Fruit fly (Drosophila melanogaster) whole organism, embryonic: Measurements from ENCODE around the gene yellow-e3.

ENCODE experiments used
- CG10209 ChIP-seq: fragments of 200-800 bp; sonication (Bioruptor generic); optimal IDR thresholded peaks from 3 replicates; lab custom pipeline; 2017; ENCODE audit warnings: missing biosample characterization, mild to moderate bottlenecking, missing genetic modification characterization, missing genetic modification reagents
- CG10979 ChIP-seq: fragments of 200-800 bp; sonication (Bioruptor generic); optimal IDR thresholded peaks from 2 replicates; lab custom pipeline; 2018; ENCODE audit warnings: missing biosample characterization, mild to moderate bottlenecking, missing genetic modification characterization, moderate library complexity
- CG1233 ChIP-seq: fragments of 200-800 bp; sonication (Bioruptor generic); optimal IDR thresholded peaks from 4 replicates; lab custom pipeline; 2018; ENCODE audit warnings: missing biosample characterization, mild to moderate bottlenecking, missing genetic modification characterization
- CG14860 ChIP-seq: fragments of 200-800 bp; sonication (Bioruptor generic); IDR thresholded peaks from 3 replicates; pipeline ENCODE4 v1.3.6; 2022; ENCODE audit warnings: missing biosample characterization, missing genetic modification characterization; ENCODE audit not compliant: partially characterized antibody
- CG15696 ChIP-seq: fragments of 200-800 bp; sonication (Bioruptor generic); optimal IDR thresholded peaks from 2 replicates; lab custom pipeline; 2019; ENCODE audit warnings: missing biosample characterization, mild to moderate bottlenecking, missing genetic modification characterization, moderate library complexity
- CG16813 ChIP-seq: fragments of 200-800 bp; sonication (Bioruptor generic); IDR thresholded peaks from 3 replicates; pipeline ENCODE4 v1.3.6; 2022; ENCODE audit warnings: missing biosample characterization, missing genetic modification characterization; ENCODE audit not compliant: partially characterized antibody
- CG17829 ChIP-seq: fragments of 200-800 bp; optimal IDR thresholded peaks from 2 replicates; lab custom pipeline; 2019; ENCODE audit warnings: missing biosample characterization, mild to moderate bottlenecking, missing genetic modification characterization, moderate library complexity
- CG18599 ChIP-seq: fragments of 200-800 bp; sonication (Bioruptor generic); optimal IDR thresholded peaks from 3 replicates; lab custom pipeline; 2017; ENCODE audit warnings: missing biosample characterization, missing genetic modification characterization, mild to moderate bottlenecking, moderate library complexity, missing genetic modification reagents
- CG2875 ChIP-seq: fragments of 200-800 bp; sonication (Bioruptor generic); optimal IDR thresholded peaks from 2 replicates; lab custom pipeline; 2017; ENCODE audit warnings: missing biosample characterization, mild to moderate bottlenecking, missing genetic modification characterization, missing genetic modification reagents
- CG30020 ChIP-seq: fragments of 200-800 bp; optimal IDR thresholded peaks from 2 replicates; lab custom pipeline; 2019; ENCODE audit warnings: missing biosample characterization, mild to moderate bottlenecking, missing genetic modification characterization, moderate library complexity
- CG30431 ChIP-seq: fragments of 200-800 bp; sonication (Bioruptor generic); optimal IDR thresholded peaks from 2 replicates; lab custom pipeline; 2017; ENCODE audit warnings: missing biosample characterization, missing genetic modification characterization
- CG31441 ChIP-seq: fragments of 200-800 bp; sonication (Bioruptor generic); IDR thresholded peaks from 2 replicates; pipeline ENCODE4 v1.3.6; 2022; ENCODE audit warnings: missing biosample characterization, missing genetic modification characterization
- CG32772 ChIP-seq: fragments of 200-800 bp; sonication (Bioruptor generic); IDR thresholded peaks from 2 replicates; pipeline ENCODE4 v1.3.6; 2022; ENCODE audit warnings: missing biosample characterization, missing genetic modification characterization
- CG33557 ChIP-seq: fragments of 200-800 bp; sonication (Bioruptor generic); optimal IDR thresholded peaks from 2 replicates; lab custom pipeline; 2019; ENCODE audit warnings: missing biosample characterization, mild to moderate bottlenecking, missing genetic modification characterization, moderate library complexity
- CG42726 ChIP-seq: fragments of 200-800 bp; sonication (Bioruptor generic); IDR thresholded peaks from 2 replicates; pipeline ENCODE4 v1.3.6; 2022; ENCODE audit warnings: missing biosample characterization, missing genetic modification characterization; ENCODE audit not compliant: partially characterized antibody
- CG7271 ChIP-seq: fragments of 200-800 bp; sonication (Bioruptor generic); optimal IDR thresholded peaks from 2 replicates; lab custom pipeline; 2018; ENCODE audit warnings: missing biosample characterization, mild to moderate bottlenecking, missing genetic modification characterization, moderate library complexity
- CG8944 ChIP-seq: fragments of 200-800 bp; sonication (Bioruptor generic); optimal IDR thresholded peaks from 3 replicates; lab custom pipeline; 2016; ENCODE audit warnings: missing biosample characterization, missing genetic modification characterization
- Gug ChIP-seq: fragments of 200-800 bp; sonication (Bioruptor generic); IDR thresholded peaks from 4 replicates; pipeline ENCODE4 v1.3.6; 2022; ENCODE audit warnings: missing biosample characterization, missing genetic modification characterization
- H2.0 ChIP-seq: fragments of 200-800 bp; sonication (Bioruptor generic); IDR thresholded peaks from 2 replicates; pipeline ENCODE4 v1.3.6; 2022; ENCODE audit warnings: missing biosample characterization, missing genetic modification characterization
- HLH54F ChIP-seq: fragments of 200-800 bp; sonication (Bioruptor generic); optimal IDR thresholded peaks from 3 replicates; lab custom pipeline; 2016; ENCODE audit warnings: missing biosample characterization, missing genetic modification characterization
- Hr39 ChIP-seq: fragments of >200 bp; optimal IDR thresholded peaks from 2 replicates; lab custom pipeline; 2017
- Max ChIP-seq: fragments of 200-800 bp; sonication (Bioruptor generic); optimal IDR thresholded peaks from 2 replicates; lab custom pipeline; 2016; ENCODE audit warnings: missing biosample characterization, mild to moderate bottlenecking, missing genetic modification characterization
- Meics ChIP-seq: fragments of 200-800 bp; sonication (Bioruptor generic); optimal IDR thresholded peaks from 2 replicates; lab custom pipeline; 2017; ENCODE audit warnings: missing biosample characterization, mild to moderate bottlenecking, missing genetic modification characterization
- NfI ChIP-seq: fragments of 200-800 bp; sonication (Bioruptor generic); optimal IDR thresholded peaks from 3 replicates; lab custom pipeline; 2018; ENCODE audit warnings: missing biosample characterization, mild to moderate bottlenecking, missing genetic modification characterization, moderate library complexity
- Optix ChIP-seq: fragments of 200-800 bp; sonication (Bioruptor generic); IDR thresholded peaks from 3 replicates; pipeline ENCODE4 v1.3.6; 2022; ENCODE audit warnings: missing biosample characterization, missing genetic modification characterization
- Poxn ChIP-seq: fragments of 200-800 bp; sonication (Bioruptor generic); IDR thresholded peaks from 2 replicates; pipeline ENCODE4 v1.3.6; 2022; ENCODE audit warnings: missing biosample characterization, missing genetic modification characterization
- Rx ChIP-seq: fragments of 200-800 bp; sonication (Bioruptor generic); IDR thresholded peaks from 2 replicates; pipeline ENCODE4 v1.3.6; 2022; ENCODE audit warnings: missing biosample characterization, missing genetic modification characterization
- Xrp1 ChIP-seq: fragments of 200-800 bp; sonication (Bioruptor generic); IDR thresholded peaks from 2 replicates; pipeline ENCODE4 v1.3.6; 2022; ENCODE audit warnings: missing biosample characterization, missing genetic modification characterization
- al ChIP-seq: fragments of 200-800 bp; sonication (Bioruptor generic); IDR thresholded peaks from 2 replicates; pipeline ENCODE4 v1.3.6; 2022; ENCODE audit warnings: missing biosample characterization, missing genetic modification characterization
- ara ChIP-seq: fragments of 200-800 bp; sonication (Bioruptor generic); IDR thresholded peaks from 2 replicates; pipeline ENCODE4 v1.3.6; 2022; ENCODE audit warnings: missing biosample characterization, missing genetic modification characterization
- btn ChIP-seq: fragments of 200-800 bp; sonication (Bioruptor generic); optimal IDR thresholded peaks from 2 replicates; lab custom pipeline; 2016; ENCODE audit warnings: missing biosample characterization, missing genetic modification characterization
- dati ChIP-seq: fragments of 200-800 bp; sonication (Bioruptor generic); IDR thresholded peaks from 2 replicates; pipeline ENCODE4 v1.3.6; 2022; ENCODE audit warnings: missing biosample characterization, missing genetic modification characterization
- grn ChIP-seq: fragments of 200-800 bp; sonication (Bioruptor generic); optimal IDR thresholded peaks from 3 replicates; lab custom pipeline; 2017; ENCODE audit warnings: missing biosample characterization, missing genetic modification characterization
- hkb ChIP-seq, 2 experiments: fragments of 200-800 bp in 1 of 2; fragments of >200 bp in 1 of 2; sonication (Bioruptor generic) in 1 of 2; IDR thresholded peaks in 1 of 2; optimal IDR thresholded peaks in 1 of 2; 2 replicates each; pipeline versions ENCODE4 v1.3.6 to Lab custom; 2017 to 2022; ENCODE audit warnings: missing biosample characterization in 1 of 2, missing genetic modification characterization in 1 of 2
- jigr1 ChIP-seq: fragments of 200-800 bp; sonication (Bioruptor generic); IDR thresholded peaks from 3 replicates; pipeline ENCODE4 v1.3.6; 2022; ENCODE audit warnings: missing biosample characterization, missing genetic modification characterization
- lov ChIP-seq, 2 experiments: fragments of 200-800 bp in 1 of 2; fragments of >200 bp in 1 of 2; sonication (Bioruptor generic) in 1 of 2; IDR thresholded peaks in 1 of 2; optimal IDR thresholded peaks in 1 of 2; 2 replicates in 1 of 2; 3 replicates in 1 of 2; pipeline versions ENCODE4 v1.3.6 to Lab custom; 2017 to 2022; ENCODE audit warnings: missing biosample characterization in 1 of 2, missing genetic modification characterization in 1 of 2
- mam ChIP-seq: fragments of 200-800 bp; sonication (Bioruptor generic); optimal IDR thresholded peaks from 3 replicates; lab custom pipeline; 2016; ENCODE audit warnings: missing biosample characterization, missing genetic modification characterization
- nau ChIP-seq: fragments of 200-800 bp; sonication (Bioruptor generic); optimal IDR thresholded peaks from 3 replicates; lab custom pipeline; 2017; ENCODE audit warnings: missing biosample characterization, mild to moderate bottlenecking, missing genetic modification characterization, missing genetic modification reagents
- nerfin-1 ChIP-seq: fragments of 200-800 bp; sonication (Bioruptor generic); optimal IDR thresholded peaks from 3 replicates; lab custom pipeline; 2019; ENCODE audit warnings: missing biosample characterization, mild to moderate bottlenecking, missing genetic modification characterization, moderate library complexity
- peb ChIP-seq: fragments of 200-800 bp; sonication (Bioruptor generic); IDR thresholded peaks from 2 replicates; pipeline ENCODE4 v1.3.6; 2022; ENCODE audit warnings: missing biosample characterization, missing genetic modification characterization
- pho ChIP-seq: fragments of 200-800 bp; sonication (Bioruptor generic); optimal IDR thresholded peaks from 2 replicates; lab custom pipeline; 2016; ENCODE audit warnings: missing biosample characterization, missing genetic modification characterization
- prd ChIP-seq, 3 experiments: fragments of >200 bp in 2 of 3; fragments of 200-800 bp in 1 of 3; sonication (Bioruptor generic) in 1 of 3; optimal IDR thresholded peaks in 2 of 3; IDR thresholded peaks in 1 of 3; 2 replicates in 2 of 3; 3 replicates in 1 of 3; pipeline versions ENCODE4 v1.3.6 to Lab custom; 2017 to 2022; ENCODE audit warnings: missing biosample characterization in 1 of 3, missing genetic modification characterization in 1 of 3
- scrt ChIP-seq: fragments of 200-800 bp; sonication (Bioruptor generic); optimal IDR thresholded peaks from 2 replicates; lab custom pipeline; 2018; ENCODE audit warnings: missing biosample characterization, mild to moderate bottlenecking, missing genetic modification characterization, moderate library complexity
- sqz ChIP-seq: fragments of 200-800 bp; sonication (Bioruptor generic); optimal IDR thresholded peaks from 3 replicates; lab custom pipeline; 2018; ENCODE audit warnings: missing biosample characterization, mild to moderate bottlenecking, missing genetic modification characterization
- trem ChIP-seq: fragments of 200-800 bp; optimal IDR thresholded peaks from 3 replicates; lab custom pipeline; 2019; ENCODE audit warnings: missing biosample characterization, mild to moderate bottlenecking, missing genetic modification characterization, moderate library complexity
- trh ChIP-seq: fragments of 200-800 bp; sonication (Bioruptor generic); optimal IDR thresholded peaks from 2 replicates; lab custom pipeline; 2016; ENCODE audit warnings: missing biosample characterization, missing genetic modification characterization
- usp ChIP-seq: fragments of >200 bp; optimal IDR thresholded peaks from 2 replicates; lab custom pipeline; 2017; ENCODE audit warnings: missing biosample characterization, missing genetic modification characterization
- wor ChIP-seq: fragments of 200-800 bp; sonication (Bioruptor generic); IDR thresholded peaks from 2 replicates; pipeline ENCODE4 v1.3.6; 2022; ENCODE audit warnings: missing biosample characterization, missing genetic modification characterization

Gene yellow-e3

DNA sequence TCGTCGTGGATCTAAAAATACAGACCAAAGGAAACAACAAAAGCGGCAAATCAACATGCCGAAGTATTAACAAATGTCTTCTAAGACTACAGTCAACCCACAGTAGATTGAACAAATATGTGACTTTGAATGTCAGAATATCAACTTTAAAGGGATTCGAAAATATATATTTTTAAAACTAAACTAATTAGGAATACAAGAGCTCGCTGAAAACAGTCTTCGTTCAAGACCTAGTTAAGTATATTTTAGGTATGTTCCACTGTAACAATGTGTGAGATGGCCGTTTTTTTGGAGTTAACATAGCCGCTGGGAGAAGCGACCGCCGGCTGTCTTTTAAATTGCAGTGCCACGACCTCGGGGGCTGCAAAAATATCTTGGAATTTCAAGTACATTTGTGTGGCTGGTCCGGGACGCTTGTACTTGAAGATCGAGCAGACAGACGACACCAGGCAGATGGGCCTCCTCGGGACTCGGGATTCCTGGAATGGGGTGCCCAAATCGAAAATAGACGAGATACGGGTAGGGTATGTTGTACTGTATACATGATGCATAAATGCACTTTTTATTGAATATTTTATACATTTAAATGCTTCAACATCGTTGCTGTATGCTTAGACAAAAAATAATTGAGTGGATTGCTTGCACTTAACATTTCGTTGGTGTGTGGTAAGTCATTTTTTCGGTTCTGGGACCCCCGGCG, 23.8 kb upstream of the yellow-e3 start:
- no peak for TF ChIP-seq prd (optimal IDR thresholded peaks at IDR 0.05; lab: Kevin White, UChicago)
- TF ChIP-seq prd (GFP tag; IDR thresholded peaks at IDR 0.05; lab: Robert Waterston, UW): peak; percentile 80
- peak; percentile 59; the same call in 1 of the 2 replicates for TF ChIP-seq CG32772
- peak; percentile 11 for TF ChIP-seq btn (GFP tag; lab: Kevin White, UChicago)
- no peak for TF ChIP-seq usp (GFP tag; lab: Kevin White, UChicago)
- TF ChIP-seq mam (GFP tag; lab: Kevin White, UChicago): peak; percentile 42
- 0 out of 2 replicates have a peak, but pooled peaks have one; percentile 28 for TF ChIP-seq wor
- peak; percentile 69 for TF ChIP-seq NfI (GFP tag; lab: Kevin White, UChicago)
- TF ChIP-seq Max: peak; percentile 5
- peak; percentile 79 for TF ChIP-seq CG17829 (tag; lab: Kevin White, UChicago)
- peak; percentile 30 for TF ChIP-seq CG30431 (GFP tag; lab: Kevin White, UChicago)
- peak; percentile 58 for TF ChIP-seq scrt (GFP tag; lab: Kevin White, UChicago)
- TF ChIP-seq nerfin-1 (tag; lab: Kevin White, UChicago): peak; percentile 62
- peak; percentile 83 for TF ChIP-seq Xrp1 (GFP tag; lab: Robert Waterston, UW)
- TF ChIP-seq Meics: peak; percentile 56
- peak; percentile 78 for TF ChIP-seq CG15696 (tag; lab: Kevin White, UChicago)
- TF ChIP-seq sqz: peak; percentile 4
- no peak for TF ChIP-seq al (GFP tag; lab: Robert Waterston, UW)
- TF ChIP-seq Gug (GFP tag; lab: Robert Waterston, UW): peak; percentile 58; the same call in 2 of the 4 replicates
- no peak for TF ChIP-seq dati (GFP tag; lab: Robert Waterston, UW)
- TF ChIP-seq HLH54F (GFP tag; lab: Kevin White, UChicago): peak; percentile 55
- TF ChIP-seq CG7271 (tag; lab: Kevin White, UChicago): no peak
- TF ChIP-seq grn (GFP tag; lab: Kevin White, UChicago): no peak
- TF ChIP-seq CG30020 (tag; lab: Kevin White, UChicago): no peak
- TF ChIP-seq Optix (GFP tag; lab: Robert Waterston, UW): 0 out of 3 replicates have a peak, but pooled peaks have one; percentile 32
- peak; percentile 51 for TF ChIP-seq pho (GFP tag; lab: Kevin White, UChicago)
- TF ChIP-seq CG31441 (GFP tag; lab: Robert Waterston, UW): peak; percentile 80
- TF ChIP-seq CG16813 (GFP tag; lab: Robert Waterston, UW): no peak
- TF ChIP-seq CG1233 (GFP tag; lab: Kevin White, UChicago): peak; percentile 61
- TF ChIP-seq nau: peak; percentile 67
- no peak for TF ChIP-seq peb
- TF ChIP-seq CG33557 (GFP tag; lab: Kevin White, UChicago): peak; percentile 45
- TF ChIP-seq Hr39 (lab: Kevin White, UChicago): no peak
- TF ChIP-seq CG14860 (GFP tag; lab: Robert Waterston, UW): no peak
- no peak for TF ChIP-seq lov (optimal IDR thresholded peaks at IDR 0.05; lab: Kevin White, UChicago)
- peak; percentile 74; the same call in 1 of the 3 replicates for TF ChIP-seq lov (GFP tag; IDR thresholded peaks at IDR 0.05; lab: Robert Waterston, UW)
- TF ChIP-seq CG18599 (GFP tag; lab: Kevin White, UChicago): peak; percentile 62
- TF ChIP-seq Poxn (GFP tag; lab: Robert Waterston, UW): no peak
- TF ChIP-seq CG2875: peak; percentile 36
- peak; percentile 75 for TF ChIP-seq ara (GFP tag; lab: Robert Waterston, UW)
- TF ChIP-seq CG42726 (GFP tag; lab: Robert Waterston, UW): no peak
- peak; percentile 62 for TF ChIP-seq H2.0 (GFP tag; lab: Robert Waterston, UW)
- TF ChIP-seq trem (tag; lab: Kevin White, UChicago): peak; percentile 70
- peak; percentile 51 for TF ChIP-seq CG10209 (GFP tag; lab: Kevin White, UChicago)
- no peak for TF ChIP-seq hkb (optimal IDR thresholded peaks at IDR 0.05; lab: Kevin White, UChicago)
- TF ChIP-seq hkb (GFP tag; IDR thresholded peaks at IDR 0.05; lab: Robert Waterston, UW): peak; percentile 80
- TF ChIP-seq trh (GFP tag; lab: Kevin White, UChicago): peak; percentile 21
- peak; percentile 81 for TF ChIP-seq CG10979 (tag; lab: Kevin White, UChicago)
- peak; percentile 53 for TF ChIP-seq Rx (GFP tag; lab: Robert Waterston, UW)
- no peak for TF ChIP-seq jigr1 (GFP tag; lab: Robert Waterston, UW)
- peak; percentile 40 for TF ChIP-seq CG8944 (GFP tag; lab: Kevin White, UChicago)
